Worm (Caenorhabditis elegans): ENCODE results near the gene ZK813.2.

ZK813.2 gene

DNA sequence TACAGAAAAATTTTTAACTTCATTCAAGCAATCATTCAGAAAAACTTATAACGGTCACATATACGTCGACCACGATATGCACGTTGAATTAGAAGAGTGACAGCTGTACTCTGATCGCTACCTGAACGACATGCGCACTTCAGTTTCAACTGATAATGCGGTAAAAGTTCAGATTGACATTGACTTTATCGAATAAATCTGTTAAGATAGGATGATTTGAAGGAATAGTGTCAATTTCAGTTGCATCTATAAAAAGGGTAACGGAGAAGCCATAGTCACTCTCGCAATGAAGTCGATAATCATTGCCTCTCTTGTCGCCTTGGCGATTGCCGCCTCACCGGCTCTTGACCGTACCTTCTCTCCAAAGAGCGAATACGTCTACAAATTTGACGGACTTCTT, 40.4 kb upstream of the ZK813.2 start, which contains the start of gene vit-5:
vit-5 (plus strand) TSS at position 277 of the 400 bp plus-strand sequence.
- TF ChIP-seq unc-120 (tag; optimal IDR thresholded peaks at IDR 0.05; ENCODE audit: poor library complexity, severe bottlenecking), result no peak
- no peak for TF ChIP-seq ceh-43 (GFP tag; optimal IDR thresholded peaks at IDR 0.05)
- no peak for TF ChIP-seq zip-8 (tag; optimal IDR thresholded peaks at IDR 0.05)
- TF ChIP-seq nhr-2 (tag; optimal IDR thresholded peaks at IDR 0.05), result no peak
- TF ChIP-seq bed-3 (GFP tag; optimal IDR thresholded peaks at IDR 0.05), result no peak
- no peak for TF ChIP-seq unc-39 (tag; optimal IDR thresholded peaks at IDR 0.05)
- no peak for TF ChIP-seq lsy-2 (tag; optimal IDR thresholded peaks at IDR 0.05)
- TF ChIP-seq hlh-1 (tag; optimal IDR thresholded peaks at IDR 0.05), result no peak
- no peak for TF ChIP-seq unc-62 (GFP tag; optimal IDR thresholded peaks at IDR 0.05)
- TF ChIP-seq lin-32 (GFP tag; optimal IDR thresholded peaks at IDR 0.05), result no peak
- no peak for TF ChIP-seq drap-1 (GFP tag; optimal IDR thresholded peaks at IDR 0.05)

DNA sequence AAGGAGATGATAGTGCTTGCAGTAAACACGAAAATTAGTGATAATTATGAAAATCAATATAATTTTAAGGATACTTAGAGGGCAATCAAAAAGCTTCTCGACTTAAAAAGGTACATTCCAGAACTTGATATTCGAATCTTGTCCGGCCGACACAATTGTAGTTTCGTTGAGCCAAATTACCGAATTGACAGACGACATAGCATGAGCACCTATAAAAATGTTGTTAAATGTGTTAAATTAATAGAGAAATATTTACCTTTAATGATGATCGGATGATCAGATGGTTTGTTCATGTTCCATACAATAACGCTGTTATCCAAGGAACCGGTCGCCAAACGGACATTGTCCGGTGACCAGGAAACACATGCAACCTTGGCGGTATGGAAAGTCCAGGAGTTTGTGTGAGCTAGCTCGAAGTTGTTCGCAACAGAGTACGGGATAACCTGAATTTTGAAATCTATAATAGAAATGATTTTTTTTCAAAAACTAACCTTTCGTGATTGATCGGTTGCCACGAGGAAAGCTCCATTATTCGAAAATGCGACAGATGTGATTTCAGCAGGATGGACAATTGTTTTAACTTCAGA, 34.8 kb upstream of the ZK813.2 start:
- TF ChIP-seq ceh-83 (GFP tag; optimal IDR thresholded peaks at IDR 0.05) (no peak), lsy-2 (tag; optimal IDR thresholded peaks at IDR 0.05) (no peak), unc-62 (GFP tag; optimal IDR thresholded peaks at IDR 0.05) (no peak), elt-3 (tag; optimal IDR thresholded peaks at IDR 0.05) (no peak), ham-2 (GFP tag; optimal IDR thresholded peaks at IDR 0.05) (no peak), mep-1 (tag; optimal IDR thresholded peaks at IDR 0.05) (no peak), elt-1 (tag; optimal IDR thresholded peaks at IDR 0.05; ENCODE audit: borderline replicate concordance, insufficient read depth) (no peak), snpc-4 (tag; optimal IDR thresholded peaks at IDR 0.05) (no peak), hlh-1 (tag; optimal IDR thresholded peaks at IDR 0.05) (no peak), blmp-1 (tag; optimal IDR thresholded peaks at IDR 0.05) (no peak), mab-5 (tag; optimal IDR thresholded peaks at IDR 0.05) (no peak), zip-8 (tag; optimal IDR thresholded peaks at IDR 0.05) (no peak), bed-3 (GFP tag; optimal IDR thresholded peaks at IDR 0.05) (no peak)

DNA sequence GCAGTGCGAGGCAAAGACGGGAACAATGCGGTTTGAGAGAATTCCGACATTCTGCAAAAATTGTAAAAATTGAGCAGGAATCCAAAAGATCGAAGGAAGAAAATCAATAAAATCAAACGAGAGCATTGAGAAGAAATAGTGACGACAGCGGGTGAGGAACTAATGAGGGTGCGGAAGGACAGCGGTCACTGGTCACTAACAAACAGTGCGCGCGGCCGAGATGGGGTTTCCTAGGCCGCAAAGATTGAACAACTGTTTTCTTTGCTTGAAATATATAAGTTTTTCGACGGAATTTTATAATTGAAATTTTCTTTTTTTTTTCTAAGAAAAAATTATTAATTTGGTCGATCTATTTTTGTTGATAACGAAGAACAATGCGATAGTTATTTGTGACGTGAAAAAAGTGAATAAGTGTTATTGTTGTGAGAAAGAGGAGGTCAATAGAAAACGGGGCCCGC, 32.0 kb upstream of the ZK813.2 start, which contains the start of gene unc-78:
unc-78 (minus strand) TSS at position 51 of the 458 bp plus-strand sequence.
- TF ChIP-seq ceh-43 (GFP tag; optimal IDR thresholded peaks at IDR 0.05) (no peak), unc-39 (tag; optimal IDR thresholded peaks at IDR 0.05) (no peak), hlh-1 (tag; optimal IDR thresholded peaks at IDR 0.05) (peak; percentile 9)

DNA sequence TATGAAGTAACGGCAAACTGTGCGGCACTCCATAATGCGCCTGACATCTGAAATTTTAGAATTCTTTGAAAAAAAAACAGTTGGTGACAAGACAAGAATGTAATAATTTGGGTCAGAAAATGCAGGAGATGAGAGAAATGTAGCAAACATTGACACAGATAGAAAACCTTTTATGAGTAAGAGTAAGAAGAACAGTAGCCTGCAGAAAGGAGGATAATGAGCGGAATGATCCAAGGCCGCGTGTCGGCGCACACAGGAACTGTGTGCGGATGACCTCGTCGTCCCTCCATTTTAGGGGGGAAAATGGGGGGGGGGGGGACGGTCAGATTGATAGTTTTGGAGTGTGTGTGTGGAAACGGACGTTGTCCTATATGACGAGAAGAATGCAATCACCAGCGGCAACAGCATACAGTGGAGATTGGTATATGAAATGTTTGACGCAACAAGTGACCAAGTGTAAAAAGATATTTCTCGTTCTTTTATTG, 28.9 kb upstream of the ZK813.2 start, which contains the start of gene dhs-27:
dhs-27 (minus strand) TSS at position 51 of the 485 bp plus-strand sequence.
- TF ChIP-seq ceh-39 (tag; optimal IDR thresholded peaks at IDR 0.05) (no peak), elt-1 (tag; optimal IDR thresholded peaks at IDR 0.05; ENCODE audit: borderline replicate concordance, insufficient read depth) (peak; percentile 4), tbx-8 (GFP tag; optimal IDR thresholded peaks at IDR 0.05) (no peak), sptf-1 (tag; optimal IDR thresholded peaks at IDR 0.05) (no peak), ham-2 (GFP tag; optimal IDR thresholded peaks at IDR 0.05) (peak; percentile 45), flh-1 (GFP tag; optimal IDR thresholded peaks at IDR 0.05) (no peak)

DNA sequence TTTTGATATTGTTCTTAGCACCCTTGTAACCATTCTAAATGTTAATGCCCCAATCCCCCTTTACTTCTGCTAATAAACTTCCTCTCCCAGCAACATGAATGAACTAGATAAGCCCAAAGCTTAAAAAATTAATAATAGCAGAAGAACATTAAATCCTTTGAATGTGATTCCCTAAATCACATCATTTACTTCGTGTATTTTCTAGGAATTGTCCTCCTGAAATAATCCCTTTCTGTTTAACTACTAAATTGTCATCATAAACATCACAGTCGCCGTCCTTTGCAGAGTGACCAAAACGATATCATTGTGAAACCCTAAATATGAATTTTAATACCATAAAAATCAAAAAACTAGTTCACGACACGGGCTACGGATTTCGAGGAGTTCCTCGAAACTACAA, 27.6 kb upstream of the ZK813.2 start:
- no peak for TF ChIP-seq elt-3 (tag; optimal IDR thresholded peaks at IDR 0.05)
- TF ChIP-seq unc-39 (tag; optimal IDR thresholded peaks at IDR 0.05), result no peak
- no peak for TF ChIP-seq mab-5 (tag; optimal IDR thresholded peaks at IDR 0.05)
- no peak for TF ChIP-seq hlh-1 (tag; optimal IDR thresholded peaks at IDR 0.05)
- no peak for TF ChIP-seq unc-120 (tag; optimal IDR thresholded peaks at IDR 0.05; ENCODE audit: poor library complexity, severe bottlenecking)
- no peak for TF ChIP-seq nhr-12 (tag; optimal IDR thresholded peaks at IDR 0.05)
- no peak for TF ChIP-seq elt-1 (tag; optimal IDR thresholded peaks at IDR 0.05; ENCODE audit: borderline replicate concordance, insufficient read depth)
- TF ChIP-seq ztf-11 (tag; optimal IDR thresholded peaks at IDR 0.05), result no peak
- TF ChIP-seq nhr-2 (tag; optimal IDR thresholded peaks at IDR 0.05), result no peak
- no peak for TF ChIP-seq flh-1 (GFP tag; optimal IDR thresholded peaks at IDR 0.05)

DNA sequence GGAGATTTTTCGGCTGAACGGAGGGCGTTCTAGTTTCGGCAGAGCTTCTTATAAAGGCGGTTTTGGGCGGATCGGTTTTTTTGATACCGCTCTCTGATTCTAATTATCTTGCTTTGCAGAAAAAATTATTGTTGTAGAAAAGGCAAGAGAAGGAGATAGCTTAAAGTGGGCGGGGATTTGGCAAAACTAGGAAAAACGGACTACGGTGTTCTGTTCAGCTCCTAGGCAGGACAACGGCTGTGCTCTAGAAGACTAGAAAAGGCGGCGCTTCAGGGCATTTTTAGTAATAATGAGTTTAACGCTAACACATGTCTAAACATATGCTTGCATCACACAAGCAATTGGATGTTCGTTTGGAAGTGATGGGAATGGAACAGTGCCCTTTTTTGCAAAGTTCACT, 24.5 kb upstream of the ZK813.2 start, which contains the start of gene C04F6.7:
C04F6.7 (minus strand) TSS at position 101 of the 400 bp plus-strand sequence.
- TF ChIP-seq unc-62 (GFP tag; optimal IDR thresholded peaks at IDR 0.05) (no peak), nhr-28 (tag; optimal IDR thresholded peaks at IDR 0.05) (no peak), ham-2 (GFP tag; optimal IDR thresholded peaks at IDR 0.05) (no peak), nhr-2 (tag; optimal IDR thresholded peaks at IDR 0.05) (no peak), mep-1 (tag; optimal IDR thresholded peaks at IDR 0.05) (no peak), elt-1 (tag; optimal IDR thresholded peaks at IDR 0.05; ENCODE audit: borderline replicate concordance, insufficient read depth) (no peak), lsy-2 (tag; optimal IDR thresholded peaks at IDR 0.05) (no peak)
